Worm (Caenorhabditis elegans): Measurements from ENCODE around the gene rpn-12.
A peak's percentile ranks its signal among the peaks of the same experiment; 100 is the strongest.

The rpn-12 gene

ce11 chrII:11650975-11651588, 1.8 kb upstream of the rpn-12 start, which contains the start of gene coa-7 (continued):
- no peak for TF ChIP-seq F37B4.10 (GFP tag; IDR thresholded peaks at IDR 0.05)
- peak; percentile 84 for TF ChIP-seq B0336.3 (GFP tag; IDR thresholded peaks at IDR 0.05)
- TF ChIP-seq F39B2.1 (GFP tag; IDR thresholded peaks at IDR 0.05), result 0 out of 2 replicates have a peak, but pooled peaks have one; percentile 9
- peak; percentile 65 for TF ChIP-seq ceh-79 (tag; optimal IDR thresholded peaks at IDR 0.05)
- no peak for TF ChIP-seq sdz-38 (tag; optimal IDR thresholded peaks at IDR 0.05)
- peak; percentile 37 for TF ChIP-seq tlf-1 (GFP tag; optimal IDR thresholded peaks at IDR 0.05)
- TF ChIP-seq T07F8.4 (tag; optimal IDR thresholded peaks at IDR 0.05), result no peak
- no peak for TF ChIP-seq K11D2.4 (GFP tag; IDR thresholded peaks at IDR 0.05)
- no peak for TF ChIP-seq ceh-27 (GFP tag; optimal IDR thresholded peaks at IDR 0.05)
- no peak for TF ChIP-seq cebp-1 (GFP tag; IDR thresholded peaks at IDR 0.05)
- peak; percentile 40 for TF ChIP-seq cebp-1 (tag; optimal IDR thresholded peaks at IDR 0.05)
- TF ChIP-seq repo-1 (tag; optimal IDR thresholded peaks at IDR 0.05), result peak; percentile 75
- peak; percentile 74 for TF ChIP-seq Y53G8AR.9 (GFP tag; conservative IDR thresholded peaks at IDR 0.05)
- peak; percentile 66 for TF ChIP-seq madf-3 (GFP tag; IDR thresholded peaks at IDR 0.05)
- no peak for TF ChIP-seq F55B11.4 (tag; optimal IDR thresholded peaks at IDR 0.05; ENCODE audit: borderline replicate concordance, insufficient read depth)
- TF ChIP-seq fkh-3 (tag; optimal IDR thresholded peaks at IDR 0.05), result no peak
- peak; percentile 25 for TF ChIP-seq atf-7 (tag; optimal IDR thresholded peaks at IDR 0.05)
- no peak for TF ChIP-seq snpc-1.1 (tag; optimal IDR thresholded peaks at IDR 0.05; ENCODE audit: insufficient read depth)
- TF ChIP-seq athp-1 (tag; optimal IDR thresholded peaks at IDR 0.05), result peak; percentile 73
- TF ChIP-seq Y79H2A.3 (GFP tag; conservative IDR thresholded peaks at IDR 0.05), result 0 out of 2 replicates have a peak, but pooled peaks have one; percentile 27
- TF ChIP-seq sea-2 (GFP tag; IDR thresholded peaks at IDR 0.05), result no peak
- no peak for TF ChIP-seq gei-17 (GFP tag; optimal IDR thresholded peaks at IDR 0.05)
- no peak for TF ChIP-seq snpc-3.4 (tag; optimal IDR thresholded peaks at IDR 0.05)
- TF ChIP-seq lin-26 (GFP tag; IDR thresholded peaks at IDR 0.05), result peak; percentile 43; the same call in 1 of the 2 replicates
- no peak for TF ChIP-seq F10E7.11 (tag; optimal IDR thresholded peaks at IDR 0.05)
- TF ChIP-seq F22D6.2 (tag; optimal IDR thresholded peaks at IDR 0.05), result no peak
- no peak for TF ChIP-seq ztf-6 (GFP tag; IDR thresholded peaks at IDR 0.05)
- TF ChIP-seq lir-1 (GFP tag; conservative IDR thresholded peaks at IDR 0.05), result no peak
- no peak for TF ChIP-seq madf-8 (GFP tag; conservative IDR thresholded peaks at IDR 0.05)
- TF ChIP-seq nhr-179 (tag; optimal IDR thresholded peaks at IDR 0.05), result no peak
- no peak for TF ChIP-seq ztf-22 (GFP tag; optimal IDR thresholded peaks at IDR 0.05)
- TF ChIP-seq ceh-40 (GFP tag; IDR thresholded peaks at IDR 0.05), result no peak
- TF ChIP-seq hrde-1 (tag; optimal IDR thresholded peaks at IDR 0.05; ENCODE audit: borderline replicate concordance), result no peak
- no peak for TF ChIP-seq somi-1 (GFP tag; optimal IDR thresholded peaks at IDR 0.05)
- no peak for TF ChIP-seq hlh-26 (GFP tag; conservative IDR thresholded peaks at IDR 0.05)
- TF ChIP-seq unc-130 (GFP tag; optimal IDR thresholded peaks at IDR 0.05), result no peak
- no peak for TF ChIP-seq nfyb-1 (GFP tag; IDR thresholded peaks at IDR 0.05)
- no peak for TF ChIP-seq ztf-3 (GFP tag; optimal IDR thresholded peaks at IDR 0.05)
- TF ChIP-seq hsf-1 (GFP tag; IDR thresholded peaks at IDR 0.05), result peak; percentile 55; the same call in 1 of the 2 replicates
- TF ChIP-seq attf-3 (GFP tag; conservative IDR thresholded peaks at IDR 0.05), result no peak
- no peak for TF ChIP-seq B0035.1 (tag; optimal IDR thresholded peaks at IDR 0.05)
- TF ChIP-seq pha-4 (tag; optimal IDR thresholded peaks at IDR 0.05), result no peak
- TF ChIP-seq B0261.1 (tag; optimal IDR thresholded peaks at IDR 0.05), result no peak
- TF ChIP-seq rpc-1 (optimal IDR thresholded peaks at IDR 0.05), result no peak
- no peak for TF ChIP-seq rpc-1 (tag; optimal IDR thresholded peaks at IDR 0.05)
- TF ChIP-seq ztf-28 (GFP tag; IDR thresholded peaks at IDR 0.05), result no peak
- no peak for TF ChIP-seq lin-40 (tag; optimal IDR thresholded peaks at IDR 0.05)
- TF ChIP-seq F52B5.7 (tag; optimal IDR thresholded peaks at IDR 0.05), result peak; percentile 77
- no peak for TF ChIP-seq egl-44 (GFP tag; IDR thresholded peaks at IDR 0.05)

Measured in whole organism, young adult.